Worm (Caenorhabditis elegans) whole organism, late embryonic: ENCODE data around the gene ubq-2.

Source experiments
- C08G9.2 ChIP-seq: sonication (generic microtip); optimal IDR thresholded peaks from 2 replicates; lab custom pipeline; 2016; ENCODE audit warnings: mild to moderate bottlenecking, missing genetic modification characterization, moderate library complexity, missing compliant biosample characterization
- F13H6.1 ChIP-seq: sonication (generic microtip); optimal IDR thresholded peaks from 2 replicates; lab custom pipeline; 2016; ENCODE audit warnings: missing genetic modification characterization, missing compliant biosample characterization
- K02D7.2 ChIP-seq: sonication (generic microtip); optimal IDR thresholded peaks from 2 replicates; lab custom pipeline; 2017; ENCODE audit warnings: mild to moderate bottlenecking, missing genetic modification characterization, missing compliant biosample characterization
- K09A11.1 ChIP-seq: sonication (generic microtip); optimal IDR thresholded peaks from 2 replicates; lab custom pipeline; 2017; ENCODE audit warnings: antibody characterized with exemption, mild to moderate bottlenecking, missing genetic modification characterization, missing compliant biosample characterization; ENCODE audit not compliant: insufficient read depth
- T23F11.4 ChIP-seq: fragments of 200-800 bp; sonication (Bioruptor generic); optimal IDR thresholded peaks from 2 replicates; lab custom pipeline; 2018; ENCODE audit warnings: mild to moderate bottlenecking, missing genetic modification characterization, missing compliant biosample characterization
- ahr-1 ChIP-seq: sonication (generic microtip); optimal IDR thresholded peaks from 2 replicates; lab custom pipeline; 2016; ENCODE audit warnings: missing genetic modification characterization, missing compliant biosample characterization
- ama-1 ChIP-seq: fragments of 150-350 bp; optimal IDR thresholded peaks from 2 replicates; lab custom pipeline; 2014
- ceh-14 ChIP-seq: sonication (generic microtip); optimal IDR thresholded peaks from 2 replicates; lab custom pipeline; 2016; ENCODE audit warnings: missing genotype, missing genetic modification characterization, missing compliant biosample characterization
- ceh-18 ChIP-seq: sonication (generic microtip); optimal IDR thresholded peaks from 2 replicates; lab custom pipeline; 2016; ENCODE audit warnings: missing genetic modification characterization, missing compliant biosample characterization
- ceh-24 ChIP-seq: sonication (generic microtip); optimal IDR thresholded peaks from 2 replicates; lab custom pipeline; 2016; ENCODE audit warnings: mild to moderate bottlenecking, missing genetic modification characterization, missing compliant biosample characterization
- ceh-30 ChIP-seq: fragments of 150-350 bp; optimal IDR thresholded peaks from 2 replicates; lab custom pipeline; 2014; ENCODE audit warnings: missing biosample characterization, missing genetic modification characterization
- ceh-31 ChIP-seq: sonication (generic microtip); optimal IDR thresholded peaks from 2 replicates; lab custom pipeline; 2016; ENCODE audit warnings: missing genetic modification characterization, missing compliant biosample characterization
- ceh-34 ChIP-seq: sonication (generic microtip); optimal IDR thresholded peaks from 2 replicates; lab custom pipeline; 2016; ENCODE audit warnings: mild to moderate bottlenecking, missing genetic modification characterization, missing compliant biosample characterization
- ceh-45 ChIP-seq: fragments of 200-800 bp; sonication (Bioruptor generic); IDR thresholded peaks from 2 replicates; pipeline ENCODE4 v1.3.6; 2022; ENCODE audit warnings: missing genetic modification reagents, missing genetic modification characterization, missing compliant biosample characterization
- ceh-48 ChIP-seq: sonication (generic microtip); optimal IDR thresholded peaks from 2 replicates; lab custom pipeline; 2016; ENCODE audit warnings: missing genetic modification characterization, inconsistent platforms, missing compliant biosample characterization
- ceh-6 ChIP-seq: fragments of 200-800 bp; sonication (Bioruptor generic); optimal IDR thresholded peaks from 2 replicates; lab custom pipeline; 2018; ENCODE audit warnings: mild to moderate bottlenecking, missing genetic modification characterization, missing compliant biosample characterization
- dve-1 ChIP-seq: sonication (generic microtip); optimal IDR thresholded peaks from 2 replicates; lab custom pipeline; 2017; ENCODE audit warnings: antibody characterized with exemption, mild to moderate bottlenecking, missing genetic modification characterization, missing compliant biosample characterization
- elt-2 ChIP-seq: sonication (generic microtip); optimal IDR thresholded peaks from 2 replicates; lab custom pipeline; 2016; ENCODE audit warnings: missing genetic modification reagents, missing genetic modification characterization, missing compliant biosample characterization
- gmeb-2 ChIP-seq: sonication (generic microtip); optimal IDR thresholded peaks from 2 replicates; lab custom pipeline; 2016; ENCODE audit warnings: missing genetic modification characterization, inconsistent platforms, missing compliant biosample characterization
- hlh-15 ChIP-seq: sonication (generic microtip); optimal IDR thresholded peaks from 2 replicates; lab custom pipeline; 2016; ENCODE audit warnings: missing genetic modification characterization, missing compliant biosample characterization
- lim-6 ChIP-seq: sonication (generic microtip); optimal IDR thresholded peaks from 2 replicates; lab custom pipeline; 2016; ENCODE audit warnings: missing genetic modification characterization, missing compliant biosample characterization
- lin-11 ChIP-seq: fragments of 200-800 bp; sonication (Bioruptor generic); optimal IDR thresholded peaks from 2 replicates; lab custom pipeline; 2018; ENCODE audit warnings: mild to moderate bottlenecking, missing genetic modification characterization, missing compliant biosample characterization
- madf-2 ChIP-seq: sonication (generic microtip); optimal IDR thresholded peaks from 2 replicates; lab custom pipeline; 2017; ENCODE audit warnings: missing genetic modification characterization, missing compliant biosample characterization
- mec-3 ChIP-seq: sonication (generic microtip); optimal IDR thresholded peaks from 2 replicates; lab custom pipeline; 2016; ENCODE audit warnings: borderline replicate concordance, missing genetic modification characterization, missing compliant biosample characterization
- nfya-1 ChIP-seq: sonication (generic microtip); optimal IDR thresholded peaks from 2 replicates; lab custom pipeline; 2017; ENCODE audit warnings: missing genetic modification characterization, mild to moderate bottlenecking, missing compliant biosample characterization, antibody characterized with exemption, moderate library complexity
- nhr-11 ChIP-seq: fragments of 150-350 bp; optimal IDR thresholded peaks from 2 replicates; lab custom pipeline; 2014; ENCODE audit warnings: missing biosample characterization, missing genetic modification characterization
- npax-4 ChIP-seq: sonication (generic microtip); optimal IDR thresholded peaks from 2 replicates; lab custom pipeline; 2016; ENCODE audit warnings: missing genetic modification characterization, missing compliant biosample characterization
- odd-2 ChIP-seq: sonication (generic microtip); optimal IDR thresholded peaks from 2 replicates; lab custom pipeline; 2017; ENCODE audit warnings: antibody characterized with exemption, mild to moderate bottlenecking, missing genetic modification characterization, missing compliant biosample characterization
- pax-1 ChIP-seq: fragments of 150-350 bp; optimal IDR thresholded peaks from 2 replicates; lab custom pipeline; 2014; ENCODE audit warnings: missing biosample characterization, missing genetic modification characterization
- pha-4 ChIP-seq: fragments of 150-350 bp; optimal IDR thresholded peaks from 2 replicates; lab custom pipeline; 2018; ENCODE audit warnings: missing biosample characterization, missing genetic modification reagents, missing genetic modification characterization
- pros-1 ChIP-seq: fragments of 150-350 bp; optimal IDR thresholded peaks from 2 replicates; lab custom pipeline; 2014; ENCODE audit warnings: missing biosample characterization, missing genetic modification reagents, missing genetic modification characterization
- ref-2 ChIP-seq: sonication (generic microtip); optimal IDR thresholded peaks from 2 replicates; lab custom pipeline; 2016; ENCODE audit warnings: missing genetic modification characterization, missing compliant biosample characterization
- rnt-1 ChIP-seq: sonication (generic microtip); optimal IDR thresholded peaks from 2 replicates; lab custom pipeline; 2016; ENCODE audit warnings: missing genetic modification characterization, missing compliant biosample characterization
- sdc-2 ChIP-seq: sonication (generic microtip); optimal IDR thresholded peaks from 2 replicates; lab custom pipeline; 2016; ENCODE audit warnings: missing genotype, missing genetic modification characterization, missing compliant biosample characterization
- syd-9 ChIP-seq: sonication (generic microtip); optimal IDR thresholded peaks from 2 replicates; lab custom pipeline; 2016; ENCODE audit warnings: mild to moderate bottlenecking, missing genetic modification characterization, moderate library complexity, missing compliant biosample characterization
- tbx-2 ChIP-seq: sonication (generic microtip); optimal IDR thresholded peaks from 2 replicates; lab custom pipeline; 2016; ENCODE audit warnings: missing genetic modification characterization, missing compliant biosample characterization
- tbx-7 ChIP-seq: sonication (generic microtip); optimal IDR thresholded peaks from 2 replicates; lab custom pipeline; 2016; ENCODE audit warnings: missing genotype, missing genetic modification characterization, missing compliant biosample characterization
- ttx-3 ChIP-seq: sonication (generic microtip); optimal IDR thresholded peaks from 2 replicates; lab custom pipeline; 2016; ENCODE audit warnings: missing genetic modification reagents, missing genetic modification characterization, missing compliant biosample characterization
- unc-3 ChIP-seq, 2 experiments: fragments of 200-800 bp in 1 of 2; sonication (Bioruptor generic) in 1 of 2; sonication (generic microtip) in 1 of 2; conservative IDR thresholded peaks in 1 of 2; optimal IDR thresholded peaks in 1 of 2; 2 replicates each; pipeline versions ENCODE4 v1.3.6 to Lab custom; 2016 to 2022; ENCODE audit warnings: missing compliant biosample characterization in 2 of 2, missing genetic modification characterization in 2 of 2, missing genetic modification reagents in 1 of 2
- unc-42 ChIP-seq: sonication (generic microtip); optimal IDR thresholded peaks from 2 replicates; lab custom pipeline; 2016; ENCODE audit warnings: missing genotype, missing genetic modification characterization, missing compliant biosample characterization
- unc-55 ChIP-seq: sonication (generic microtip); optimal IDR thresholded peaks from 2 replicates; lab custom pipeline; 2017; ENCODE audit warnings: missing biosample characterization, missing genetic modification reagents, missing genetic modification characterization
- unc-86 ChIP-seq: sonication (generic microtip); optimal IDR thresholded peaks from 2 replicates; lab custom pipeline; 2016; ENCODE audit warnings: missing genetic modification characterization, missing compliant biosample characterization
- zip-5 ChIP-seq: sonication (generic microtip); optimal IDR thresholded peaks from 2 replicates; lab custom pipeline; 2016; ENCODE audit warnings: missing genetic modification characterization, missing compliant biosample characterization
- ztf-16 ChIP-seq: sonication (generic microtip); optimal IDR thresholded peaks from 2 replicates; lab custom pipeline; 2017; ENCODE audit warnings: missing genetic modification characterization, missing compliant biosample characterization

The ubq-2 gene

ce11 chrIII:12978473-12979174 is at the start of gene ubq-2, which contains the start of gene frg-1:
Gene ubq-2, minus strand, starts transcription at chrIII:12978523.
Gene frg-1, plus strand, starts transcription at chrIII:12979162.
- TF ChIP-seq dve-1 (tag; lab: Kevin White, UChicago) (peak; percentile 2), tbx-7 (tag; lab: Kevin White, UChicago) (no peak), K09A11.1 (tag; lab: Kevin White, UChicago) (no peak), elt-2 (peak; percentile 17), sdc-2 (tag; lab: Kevin White, UChicago) (no peak), zip-5 (tag; lab: Kevin White, UChicago) (no peak), pax-1 (no peak), ceh-34 (tag; lab: Kevin White, UChicago) (peak; percentile 0), nhr-11 (tag; lab: Kevin White, UChicago) (no peak), ceh-31 (peak; percentile 29), unc-86 (tag; lab: Kevin White, UChicago) (no peak), tbx-2 (tag; lab: Kevin White, UChicago) (peak; percentile 6), nfya-1 (peak; percentile 92), ceh-48 (tag; lab: Kevin White, UChicago) (peak; percentile 56), syd-9 (no peak), ceh-45 (GFP tag; lab: Robert Waterston, UW) (no peak), ceh-24 (no peak), gmeb-2 (tag; lab: Kevin White, UChicago) (no peak), madf-2 (tag; lab: Kevin White, UChicago) (no peak), mec-3 (tag; lab: Kevin White, UChicago) (no peak), ceh-30 (no peak), F13H6.1 (no peak), npax-4 (tag; lab: Kevin White, UChicago) (no peak), ttx-3 (no peak), lim-6 (no peak), ceh-6 (GFP tag; lab: Kevin White, UChicago) (no peak), hlh-15 (no peak), T23F11.4 (GFP tag; lab: Kevin White, UChicago) (no peak), ahr-1 (tag; lab: Kevin White, UChicago) (no peak), C08G9.2 (tag; lab: Kevin White, UChicago) (no peak), ceh-14 (tag; lab: Kevin White, UChicago) (no peak), lin-11 (tag; lab: Kevin White, UChicago) (no peak)
- TF ChIP-seq, all 69 proteins: peak for 7

ce11 chrIII:13027949-13028348 is 49.6 kb upstream of the ubq-2 start:
- TF ChIP-seq unc-55 (no peak), odd-2 (no peak), madf-2 (tag; lab: Kevin White, UChicago) (no peak), K09A11.1 (tag; lab: Kevin White, UChicago) (no peak), ceh-18 (no peak), ama-1 (lab: Kevin White, UChicago) (no peak), nhr-11 (tag; lab: Kevin White, UChicago) (no peak), zip-5 (tag; lab: Kevin White, UChicago) (no peak), ceh-30 (no peak), hlh-15 (no peak), unc-3 (GFP tag; conservative IDR thresholded peaks at IDR 0.05; lab: Robert Waterston, UW) (no peak), unc-3 (tag; optimal IDR thresholded peaks at IDR 0.05; lab: Kevin White, UChicago) (no peak), T23F11.4 (GFP tag; lab: Kevin White, UChicago) (no peak), ref-2 (no peak), rnt-1 (tag; lab: Kevin White, UChicago) (no peak), pros-1 (tag; lab: Kevin White, UChicago) (no peak), ztf-16 (no peak), unc-86 (tag; lab: Kevin White, UChicago) (no peak), pha-4 (tag; lab: Kevin White, UChicago) (no peak), K02D7.2 (tag; lab: Kevin White, UChicago) (no peak), unc-42 (no peak)
